Fruit fly (Drosophila melanogaster) whole organism, embryonic: ENCODE results near the gene CG10710.

Source experiments
- Abd-B ChIP-seq: fragments of 200-800 bp; sonication (Bioruptor generic); optimal IDR thresholded peaks from 2 replicates; lab custom pipeline; 2018; ENCODE audit warnings: missing biosample characterization, mild to moderate bottlenecking, missing genetic modification characterization, moderate library complexity
- Ada2b ChIP-seq: fragments of 200-800 bp; sonication (Bioruptor generic); IDR thresholded peaks from 2 replicates; pipeline ENCODE4 v1.3.6; 2022; ENCODE audit warnings: missing biosample characterization, missing genetic modification characterization
- Adf1 ChIP-seq: fragments of 200-800 bp; sonication (Bioruptor generic); IDR thresholded peaks from 2 replicates; pipeline ENCODE4 v1.3.6; 2022; ENCODE audit warnings: missing biosample characterization, missing genetic modification characterization
- Bgb ChIP-seq: fragments of 200-800 bp; sonication (Bioruptor generic); IDR thresholded peaks from 2 replicates; pipeline ENCODE4 v1.3.6; 2022; ENCODE audit warnings: missing biosample characterization, missing genetic modification characterization; ENCODE audit not compliant: partially characterized antibody
- CG13894 ChIP-seq: fragments of 200-800 bp; sonication (Bioruptor generic); optimal IDR thresholded peaks from 3 replicates; lab custom pipeline; 2018; ENCODE audit warnings: missing biosample characterization, mild to moderate bottlenecking, missing genetic modification characterization, moderate library complexity
- CG14667 ChIP-seq: fragments of 200-800 bp; sonication (Bioruptor generic); IDR thresholded peaks from 2 replicates; pipeline ENCODE4 v1.3.6; 2022; ENCODE audit warnings: missing biosample characterization, missing genetic modification characterization
- CG15269 ChIP-seq: fragments of 200-800 bp; sonication (Bioruptor generic); optimal IDR thresholded peaks from 2 replicates; lab custom pipeline; 2018; ENCODE audit warnings: missing biosample characterization, mild to moderate bottlenecking, missing genetic modification characterization, moderate library complexity
- CG15601 ChIP-seq: fragments of 200-800 bp; sonication (Bioruptor generic); optimal IDR thresholded peaks from 3 replicates; lab custom pipeline; 2019; ENCODE audit warnings: missing biosample characterization, mild to moderate bottlenecking, missing genetic modification characterization, moderate library complexity
- CG1602 ChIP-seq: fragments of 200-800 bp; sonication (Bioruptor generic); optimal IDR thresholded peaks from 3 replicates; lab custom pipeline; 2016; ENCODE audit warnings: missing biosample characterization, missing genetic modification characterization
- CG1603 ChIP-seq: fragments of 200-800 bp; sonication (Bioruptor generic); optimal IDR thresholded peaks from 2 replicates; lab custom pipeline; 2019; ENCODE audit warnings: missing biosample characterization, mild to moderate bottlenecking, missing genetic modification characterization, moderate library complexity
- CG16863 ChIP-seq: fragments of 200-800 bp; sonication (Bioruptor generic); optimal IDR thresholded peaks from 3 replicates; lab custom pipeline; 2016; ENCODE audit warnings: missing biosample characterization, missing genetic modification characterization
- CG17328 ChIP-seq: fragments of 200-800 bp; sonication (Bioruptor generic); IDR thresholded peaks from 2 replicates; pipeline ENCODE4 v1.3.6; 2022; ENCODE audit warnings: missing biosample characterization, missing genetic modification characterization
- CG17612 ChIP-seq: fragments of 200-800 bp; sonication (Bioruptor generic); IDR thresholded peaks from 2 replicates; pipeline ENCODE4 v1.3.6; 2022; ENCODE audit warnings: missing biosample characterization, missing genetic modification characterization
- CG2202 ChIP-seq: fragments of 200-800 bp; sonication (Bioruptor generic); optimal IDR thresholded peaks from 2 replicates; lab custom pipeline; 2018; ENCODE audit warnings: missing biosample characterization, mild to moderate bottlenecking, missing genetic modification characterization
- CG3726 ChIP-seq: fragments of 200-800 bp; sonication (Bioruptor generic); IDR thresholded peaks from 3 replicates; pipeline ENCODE4, ENCODE4 v1.3.6; 2022; ENCODE audit warnings: missing biosample characterization, missing genetic modification characterization
- CG7928 ChIP-seq: fragments of 200-800 bp; sonication (Bioruptor generic); optimal IDR thresholded peaks from 2 replicates; lab custom pipeline; 2017; ENCODE audit warnings: missing biosample characterization, mild to moderate bottlenecking, missing genetic modification characterization
- CG7963 ChIP-seq: fragments of 200-800 bp; sonication (Bioruptor generic); IDR thresholded peaks from 3 replicates; pipeline ENCODE4 v1.3.6; 2022; ENCODE audit warnings: missing biosample characterization, missing genetic modification characterization; ENCODE audit not compliant: partially characterized antibody
- CG8281 ChIP-seq: fragments of 200-800 bp; sonication (Bioruptor generic); optimal IDR thresholded peaks from 2 replicates; lab custom pipeline; 2018; ENCODE audit warnings: missing biosample characterization, mild to moderate bottlenecking, missing genetic modification characterization, moderate library complexity
- CTCF ChIP-seq: fragments of 200-800 bp; sonication (Bioruptor generic); optimal IDR thresholded peaks from 2 replicates; lab custom pipeline; 2017; ENCODE audit warnings: missing biosample characterization, mild to moderate bottlenecking, missing genetic modification characterization, moderate library complexity
- Camta ChIP-seq: fragments of 200-800 bp; sonication (Bioruptor generic); optimal IDR thresholded peaks from 2 replicates; lab custom pipeline; 2016; ENCODE audit warnings: missing biosample characterization, missing genetic modification characterization
- Dbx ChIP-seq: fragments of 200-800 bp; sonication (Bioruptor generic); IDR thresholded peaks from 3 replicates; pipeline ENCODE4 v1.3.6; 2022; ENCODE audit warnings: missing biosample characterization, missing genetic modification characterization
- Dek ChIP-seq: fragments of 200-800 bp; sonication (Bioruptor generic); optimal IDR thresholded peaks from 3 replicates; lab custom pipeline; 2019; ENCODE audit warnings: missing biosample characterization, mild to moderate bottlenecking, missing genetic modification characterization, moderate library complexity
- E2f2 ChIP-seq: fragments of 200-800 bp; sonication (Bioruptor generic); IDR thresholded peaks from 2 replicates; pipeline ENCODE4 v1.3.6; 2022; ENCODE audit warnings: missing biosample characterization, missing genetic modification characterization
- Eip74EF ChIP-seq, 2 experiments: fragments of 200-800 bp in 1 of 2; fragments of >200 bp in 1 of 2; sonication (Bioruptor generic) in 1 of 2; optimal IDR thresholded peaks; 2 replicates each; lab custom pipeline; 2017 to 2019; ENCODE audit warnings: missing biosample characterization in 2 of 2, missing genetic modification characterization in 2 of 2, mild to moderate bottlenecking in 1 of 2, moderate library complexity in 1 of 2
- HHEX ChIP-seq: fragments of 200-800 bp; sonication (Bioruptor generic); optimal IDR thresholded peaks from 3 replicates; lab custom pipeline; 2017; ENCODE audit warnings: missing biosample characterization, mild to moderate bottlenecking, missing genetic modification characterization, missing genetic modification reagents
- Hr3 ChIP-seq: fragments of 200-800 bp; sonication (Bioruptor generic); optimal IDR thresholded peaks from 3 replicates; lab custom pipeline; 2016; ENCODE audit warnings: missing biosample characterization, missing genetic modification characterization
- MESR4 ChIP-seq: fragments of 200-800 bp; sonication (Bioruptor generic); optimal IDR thresholded peaks from 2 replicates; lab custom pipeline; 2018; ENCODE audit warnings: missing biosample characterization, mild to moderate bottlenecking, missing genetic modification characterization, moderate library complexity
- MTF-1 ChIP-seq: fragments of 200-800 bp; sonication (Bioruptor generic); optimal IDR thresholded peaks from 2 replicates; lab custom pipeline; 2018; ENCODE audit warnings: missing biosample characterization, mild to moderate bottlenecking, missing genetic modification characterization, borderline replicate concordance
- Max ChIP-seq: fragments of 200-800 bp; sonication (Bioruptor generic); optimal IDR thresholded peaks from 2 replicates; lab custom pipeline; 2016; ENCODE audit warnings: missing biosample characterization, mild to moderate bottlenecking, missing genetic modification characterization
- Meics ChIP-seq: fragments of 200-800 bp; sonication (Bioruptor generic); optimal IDR thresholded peaks from 2 replicates; lab custom pipeline; 2017; ENCODE audit warnings: missing biosample characterization, mild to moderate bottlenecking, missing genetic modification characterization
- NC2α ChIP-seq: fragments of 200-800 bp; sonication (Bioruptor generic); optimal IDR thresholded peaks from 2 replicates; lab custom pipeline; 2016; ENCODE audit warnings: missing biosample characterization, missing genetic modification characterization
- Opbp ChIP-seq: fragments of 200-800 bp; sonication (Bioruptor generic); IDR thresholded peaks from 3 replicates; pipeline ENCODE4 v1.3.6; 2022; ENCODE audit warnings: missing biosample characterization, missing genetic modification characterization; ENCODE audit not compliant: partially characterized antibody
- PHDP ChIP-seq: fragments of 200-800 bp; sonication (Bioruptor generic); optimal IDR thresholded peaks from 3 replicates; lab custom pipeline; 2018; ENCODE audit warnings: missing biosample characterization, mild to moderate bottlenecking, missing genetic modification characterization, moderate library complexity
- Side ChIP-seq: fragments of 200-800 bp; sonication (Bioruptor generic); optimal IDR thresholded peaks from 2 replicates; lab custom pipeline; 2016; ENCODE audit warnings: missing biosample characterization, missing genetic modification characterization
- al ChIP-seq: fragments of 200-800 bp; sonication (Bioruptor generic); IDR thresholded peaks from 2 replicates; pipeline ENCODE4 v1.3.6; 2022; ENCODE audit warnings: missing biosample characterization, missing genetic modification characterization
- ase ChIP-seq: fragments of 200-800 bp; sonication (Bioruptor generic); IDR thresholded peaks from 3 replicates; pipeline ENCODE4 v1.3.6; 2022; ENCODE audit warnings: missing biosample characterization, missing genetic modification characterization
- chinmo ChIP-seq: fragments of 200-800 bp; sonication (Bioruptor generic); IDR thresholded peaks from 4 replicates; pipeline ENCODE4 v1.3.6; 2022; ENCODE audit warnings: missing biosample characterization, missing genetic modification characterization; ENCODE audit not compliant: partially characterized antibody
- dysf ChIP-seq: fragments of 200-800 bp; sonication (Bioruptor generic); IDR thresholded peaks from 3 replicates; pipeline ENCODE4 v1.3.6; 2022; ENCODE audit warnings: missing biosample characterization, missing genetic modification characterization
- fd3F ChIP-seq: fragments of 200-800 bp; sonication (Bioruptor generic); optimal IDR thresholded peaks from 2 replicates; lab custom pipeline; 2018; ENCODE audit warnings: missing biosample characterization, mild to moderate bottlenecking, missing genetic modification characterization, moderate library complexity
- lola ChIP-seq, 3 experiments: fragments of >200 bp in 2 of 3; fragments of 200-800 bp in 1 of 3; sonication (Bioruptor generic) in 1 of 3; optimal IDR thresholded peaks; 2 replicates each; lab custom pipeline; 2017 to 2019; ENCODE audit warnings: missing biosample characterization in 3 of 3, missing genetic modification characterization in 3 of 3, mild to moderate bottlenecking in 1 of 3, moderate library complexity in 1 of 3
- nmo ChIP-seq: fragments of 200-800 bp; sonication (Bioruptor generic); optimal IDR thresholded peaks from 2 replicates; lab custom pipeline; 2018; ENCODE audit warnings: missing biosample characterization, mild to moderate bottlenecking, missing genetic modification characterization, moderate library complexity
- peb ChIP-seq: fragments of 200-800 bp; sonication (Bioruptor generic); IDR thresholded peaks from 2 replicates; pipeline ENCODE4 v1.3.6; 2022; ENCODE audit warnings: missing biosample characterization, missing genetic modification characterization
- pfk ChIP-seq: fragments of 200-800 bp; sonication (Bioruptor generic); optimal IDR thresholded peaks from 2 replicates; lab custom pipeline; 2018; ENCODE audit warnings: missing biosample characterization, mild to moderate bottlenecking, missing genetic modification characterization, moderate library complexity
- row ChIP-seq: fragments of 200-800 bp; sonication (Bioruptor generic); IDR thresholded peaks from 3 replicates; pipeline ENCODE4 v1.3.6; 2022; ENCODE audit warnings: missing biosample characterization, missing genetic modification characterization
- sd ChIP-seq: fragments of 200-800 bp; sonication (Bioruptor generic); optimal IDR thresholded peaks from 3 replicates; lab custom pipeline; 2018; ENCODE audit warnings: missing biosample characterization, mild to moderate bottlenecking, missing genetic modification characterization, moderate library complexity
- sna ChIP-seq: fragments of 200-800 bp; sonication (Bioruptor generic); IDR thresholded peaks from 2 replicates; pipeline ENCODE4 v1.3.6; 2022; ENCODE audit warnings: missing biosample characterization, missing genetic modification characterization; ENCODE audit not compliant: partially characterized antibody
- tup ChIP-seq: fragments of 200-800 bp; sonication (Bioruptor generic); optimal IDR thresholded peaks from 2 replicates; lab custom pipeline; 2016; ENCODE audit warnings: missing biosample characterization, mild to moderate bottlenecking, missing genetic modification characterization, moderate library complexity
- zf30C ChIP-seq: fragments of 200-800 bp; sonication (Bioruptor generic); optimal IDR thresholded peaks from 3 replicates; lab custom pipeline; 2018; ENCODE audit warnings: missing biosample characterization, mild to moderate bottlenecking, missing genetic modification characterization

CG10710 gene

dm6 chr3L:13478339-13479203 is 40.8 kb downstream of the CG10710 start (continued):
- no peak for TF ChIP-seq Side
- peak; percentile 65 for TF ChIP-seq row
- TF ChIP-seq Dbx = no peak
- 0 out of 2 replicates have a peak, but pooled peaks have one; percentile 15 for TF ChIP-seq Ada2b
- TF ChIP-seq Dek (tag; lab: Kevin White, UChicago) = no peak
- TF ChIP-seq zf30C (GFP tag; lab: Kevin White, UChicago) = no peak
- no peak for TF ChIP-seq CTCF
- TF ChIP-seq CG15269 (tag; lab: Kevin White, UChicago) = peak; percentile 64
- TF ChIP-seq CG17328 (GFP tag; lab: Robert Waterston, UW) = no peak
- TF ChIP-seq MTF-1 (GFP tag; lab: Kevin White, UChicago) = no peak
- no peak for TF ChIP-seq Hr3
- TF ChIP-seq CG13894 (tag; lab: Kevin White, UChicago) = no peak
- TF ChIP-seq al (GFP tag; lab: Robert Waterston, UW) = peak; percentile 8; the same call in 1 of the 2 replicates
- TF ChIP-seq sd (tag; lab: Kevin White, UChicago) = peak; percentile 67
- no peak for TF ChIP-seq CG14667 (GFP tag; lab: Robert Waterston, UW)
- TF ChIP-seq Max (GFP tag; lab: Kevin White, UChicago) = no peak
- no peak for TF ChIP-seq CG7963 (GFP tag; lab: Robert Waterston, UW)
- TF ChIP-seq NC2α (GFP tag; lab: Kevin White, UChicago) = no peak
- no peak for TF ChIP-seq HHEX (GFP tag; lab: Kevin White, UChicago)
- no peak for TF ChIP-seq CG15601 (tag; lab: Kevin White, UChicago)
- TF ChIP-seq Meics (GFP tag; lab: Kevin White, UChicago) = peak; percentile 55
- no peak for TF ChIP-seq MESR4
- peak; percentile 16; the same call in 1 of the 2 replicates for TF ChIP-seq Adf1 (GFP tag; lab: Robert Waterston, UW)
- TF ChIP-seq pfk (GFP tag; lab: Kevin White, UChicago) = no peak
- TF ChIP-seq PHDP (tag; lab: Kevin White, UChicago) = peak; percentile 7
- TF ChIP-seq nmo (GFP tag; lab: Kevin White, UChicago) = peak; percentile 4
- no peak for TF ChIP-seq CG3726 (GFP tag; lab: Robert Waterston, UW)
- TF ChIP-seq ase (GFP tag; lab: Robert Waterston, UW) = no peak
- TF ChIP-seq CG1603 (tag; lab: Kevin White, UChicago) = peak; percentile 16
- no peak for TF ChIP-seq E2f2
- no peak for TF ChIP-seq CG7928
- TF ChIP-seq fd3F (GFP tag; lab: Kevin White, UChicago) = peak; percentile 7
- no peak for TF ChIP-seq CG8281 (tag; lab: Kevin White, UChicago)
- no peak for TF ChIP-seq lola (GFP tag; optimal IDR thresholded peaks at IDR 0.05; lab: Kevin White, UChicago)
- TF ChIP-seq CG1602 (GFP tag; lab: Kevin White, UChicago) = no peak
- TF ChIP-seq sna (GFP tag; lab: Robert Waterston, UW) = no peak
- no peak for TF ChIP-seq Opbp
- peak; percentile 65 for TF ChIP-seq dysf
- TF ChIP-seq chinmo = 0 out of 4 replicates have a peak, but pooled peaks have one; percentile 46
- TF ChIP-seq CG16863 (GFP tag; lab: Kevin White, UChicago) = no peak
- no peak for TF ChIP-seq tup
- no peak for TF ChIP-seq CG2202
- no peak for TF ChIP-seq Camta (GFP tag; lab: Kevin White, UChicago)
- TF ChIP-seq Bgb (GFP tag; lab: Robert Waterston, UW) = no peak
- TF ChIP-seq Abd-B (GFP tag; lab: Kevin White, UChicago) = no peak
- TF ChIP-seq peb (GFP tag; lab: Robert Waterston, UW) = no peak
- TF ChIP-seq CG17612 (GFP tag; lab: Robert Waterston, UW) = no peak
- TF ChIP-seq Eip74EF (GFP tag; optimal IDR thresholded peaks at IDR 0.05; lab: Kevin White, UChicago) = no peak
